Fruit fly (Drosophila melanogaster): ENCODE measurements around the gene CG42832.

Gene CG42832

DNA sequence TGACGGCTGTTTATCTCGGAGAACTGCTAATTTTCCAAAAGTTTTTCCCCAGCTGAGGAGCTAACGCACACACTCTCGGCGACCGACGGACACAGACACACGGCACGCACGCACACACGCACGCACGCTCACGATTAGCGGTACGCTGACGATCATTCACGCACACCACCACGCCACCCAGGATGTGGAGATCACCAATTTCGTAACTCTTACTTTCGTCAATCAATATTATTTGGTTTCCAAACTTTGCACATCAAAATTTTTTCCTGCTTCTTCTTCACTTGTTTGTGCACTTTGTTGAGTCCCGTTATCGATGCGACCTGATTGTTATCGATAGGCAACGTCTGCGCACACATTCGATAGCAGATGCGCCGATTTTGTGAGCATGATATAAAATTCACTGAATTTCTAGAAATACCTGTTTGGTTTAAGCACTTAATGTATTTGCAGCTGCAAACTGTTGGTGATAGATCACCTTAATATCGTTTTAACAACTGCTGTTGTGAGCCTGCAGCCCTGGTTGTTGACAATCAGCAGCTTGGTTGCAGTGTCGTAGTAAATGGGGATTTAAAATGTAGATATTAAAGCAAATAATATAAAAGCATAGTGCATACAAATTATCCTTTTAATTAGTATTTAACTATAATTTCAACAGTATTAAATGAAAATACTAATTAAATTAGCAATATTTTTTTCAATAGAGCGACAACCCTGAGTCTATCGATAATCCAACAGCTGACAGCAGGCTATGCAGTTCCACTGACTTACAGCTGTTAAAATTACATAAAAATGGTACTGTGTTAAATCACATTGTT is 47.8 kb upstream of the CG42832 start, which contains the start of the genes CG7394 and Mob2 (continued):
- peak; percentile 86 for TF ChIP-seq CG9215 (GFP tag; IDR thresholded peaks at IDR 0.05)
- TF ChIP-seq org-1 (GFP tag; optimal IDR thresholded peaks at IDR 0.05): peak; percentile 25
- peak; percentile 71 for TF ChIP-seq CG33557 (GFP tag; optimal IDR thresholded peaks at IDR 0.05)
- TF ChIP-seq Aef1 (GFP tag; IDR thresholded peaks at IDR 0.05): peak; percentile 90
- peak; percentile 83 for TF ChIP-seq CG14860 (GFP tag; IDR thresholded peaks at IDR 0.05; ENCODE audit: partially characterized antibody)
- TF ChIP-seq Poxn (GFP tag; IDR thresholded peaks at IDR 0.05): peak; percentile 79
- TF ChIP-seq CG3995 (GFP tag; optimal IDR thresholded peaks at IDR 0.05): peak; percentile 61
- TF ChIP-seq CG5180 (GFP tag; optimal IDR thresholded peaks at IDR 0.05): peak; percentile 73
- TF ChIP-seq cg (GFP tag; optimal IDR thresholded peaks at IDR 0.05): peak; percentile 91
- no peak for TF ChIP-seq CG7745 (tag; optimal IDR thresholded peaks at IDR 0.05)
- peak; percentile 94 for TF ChIP-seq Dll (GFP tag; IDR thresholded peaks at IDR 0.05; ENCODE audit: partially characterized antibody)
- TF ChIP-seq H15 (GFP tag; IDR thresholded peaks at IDR 0.05): peak; percentile 88
- peak; percentile 90 for TF ChIP-seq Meics (GFP tag; optimal IDR thresholded peaks at IDR 0.05)
- TF ChIP-seq Hmr (GFP tag; optimal IDR thresholded peaks at IDR 0.05): peak; percentile 88
- peak; percentile 42 for TF ChIP-seq gfzf (GFP tag; optimal IDR thresholded peaks at IDR 0.05)
- TF ChIP-seq CG12769 (tag; optimal IDR thresholded peaks at IDR 0.05): peak; percentile 94
- TF ChIP-seq lola (GFP tag; optimal IDR thresholded peaks at IDR 0.05): peak in 1 of 3 experiments; percentile 85
- TF ChIP-seq Ada2b (GFP tag; IDR thresholded peaks at IDR 0.05): peak; percentile 88
- TF ChIP-seq CG11085 (GFP tag; IDR thresholded peaks at IDR 0.05): peak; percentile 87
- TF ChIP-seq pnt (GFP tag; optimal IDR thresholded peaks at IDR 0.05): peak; percentile 37
- TF ChIP-seq CG4404 (GFP tag; IDR thresholded peaks at IDR 0.05): peak; percentile 79
- peak; percentile 87 for TF ChIP-seq unc-4 (GFP tag; IDR thresholded peaks at IDR 0.05; ENCODE audit: partially characterized antibody)
- no peak; the same call in 1 of the 2 replicates for TF ChIP-seq dan (GFP tag; IDR thresholded peaks at IDR 0.05)
- TF ChIP-seq sug (tag; optimal IDR thresholded peaks at IDR 0.05): peak; percentile 88
- TF ChIP-seq tio (GFP tag; optimal IDR thresholded peaks at IDR 0.05): peak; percentile 87
- peak; percentile 64 for TF ChIP-seq GATAe (GFP tag; conservative IDR thresholded peaks at IDR 0.05)
- peak; percentile 67 for TF ChIP-seq Deaf1 (tag; optimal IDR thresholded peaks at IDR 0.05)
- TF ChIP-seq B-H2 (GFP tag; optimal IDR thresholded peaks at IDR 0.05): peak; percentile 86
- TF ChIP-seq CG31365 (tag; optimal IDR thresholded peaks at IDR 0.05): peak; percentile 57
- TF ChIP-seq CG11696 (GFP tag; IDR thresholded peaks at IDR 0.05): peak; percentile 52; the same call in 1 of the 2 replicates
- peak; percentile 85 for TF ChIP-seq gsb (GFP tag; IDR thresholded peaks at IDR 0.05)
- TF ChIP-seq CG14050 (GFP tag; IDR thresholded peaks at IDR 0.05): peak; percentile 82
- peak; percentile 44 for TF ChIP-seq CG15073 (GFP tag; optimal IDR thresholded peaks at IDR 0.05)
- TF ChIP-seq CG10147 (GFP tag; optimal IDR thresholded peaks at IDR 0.05): peak; percentile 51
- TF ChIP-seq CG1602 (GFP tag; optimal IDR thresholded peaks at IDR 0.05): peak; percentile 89
- TF ChIP-seq Oli (tag; optimal IDR thresholded peaks at IDR 0.05): peak; percentile 86
- TF ChIP-seq gem (tag; optimal IDR thresholded peaks at IDR 0.05): peak; percentile 94
- TF ChIP-seq ac (GFP tag; optimal IDR thresholded peaks at IDR 0.05): peak; percentile 15
- TF ChIP-seq CG9609 (GFP tag; optimal IDR thresholded peaks at IDR 0.05): peak; percentile 75
- TF ChIP-seq tll (GFP tag; optimal IDR thresholded peaks at IDR 0.05): peak in 1 of 2 experiments; percentile 40
- TF ChIP-seq cad (GFP tag; optimal IDR thresholded peaks at IDR 0.05): no peak
- TF ChIP-seq CG12744 (GFP tag; optimal IDR thresholded peaks at IDR 0.05): peak; percentile 84
- no peak for TF ChIP-seq yki (optimal IDR thresholded peaks at IDR 0.05)
- TF ChIP-seq Sox102F (GFP tag; optimal IDR thresholded peaks at IDR 0.05): peak; percentile 96
- peak; percentile 38 for TF ChIP-seq CG8359 (GFP tag; optimal IDR thresholded peaks at IDR 0.05; ENCODE audit: borderline replicate concordance)
- TF ChIP-seq bcd (GFP tag; optimal IDR thresholded peaks at IDR 0.05): peak; percentile 90
- peak; percentile 76 for TF ChIP-seq Nf-YA (GFP tag; IDR thresholded peaks at IDR 0.05)
- TF ChIP-seq CG2202 (tag; optimal IDR thresholded peaks at IDR 0.05): peak; percentile 84

Measured in whole organism, embryonic.